Fruit fly (Drosophila melanogaster) whole organism, prepupa: ENCODE results near the gene CG12012.
A peak's percentile ranks its signal among the peaks of the same experiment; 100 is the strongest.

Experiments
- Blimp-1 ChIP-seq: fragments of 200-800 bp; sonication (Bioruptor generic); optimal IDR thresholded peaks from 3 replicates; lab custom pipeline; 2017; ENCODE audit warnings: missing biosample characterization, missing genetic modification characterization, mild to moderate bottlenecking, moderate library complexity, missing genetic modification reagents
- CG10631 ChIP-seq: fragments of 200-800 bp; sonication (Bioruptor generic); optimal IDR thresholded peaks from 2 replicates; lab custom pipeline; 2016; ENCODE audit warnings: missing biosample characterization, missing genetic modification characterization
- CG10669 ChIP-seq: fragments of 200-800 bp; sonication (Bioruptor generic); optimal IDR thresholded peaks from 3 replicates; lab custom pipeline; 2018; ENCODE audit warnings: missing biosample characterization, mild to moderate bottlenecking, missing genetic modification characterization, moderate library complexity
- CG11294 ChIP-seq: fragments of 200-800 bp; sonication (Bioruptor generic); IDR thresholded peaks from 2 replicates; pipeline ENCODE4 v1.3.6; 2022; ENCODE audit warnings: missing biosample characterization, missing genetic modification characterization
- CG11762 ChIP-seq: fragments of 200-800 bp; sonication (Bioruptor generic); optimal IDR thresholded peaks from 3 replicates; lab custom pipeline; 2016; ENCODE audit warnings: missing biosample characterization, missing genetic modification characterization; ENCODE audit not compliant: insufficient read depth
- CG15336 ChIP-seq: fragments of 200-800 bp; sonication (Bioruptor generic); IDR thresholded peaks from 2 replicates; pipeline ENCODE4 v1.3.6; 2022; ENCODE audit warnings: missing biosample characterization, missing genetic modification characterization
- CG1621 ChIP-seq: fragments of 200-800 bp; sonication (Bioruptor generic); optimal IDR thresholded peaks from 3 replicates; lab custom pipeline; 2018; ENCODE audit warnings: missing biosample characterization, mild to moderate bottlenecking, missing genetic modification characterization
- CG3032 ChIP-seq: fragments of 200-800 bp; optimal IDR thresholded peaks from 2 replicates; lab custom pipeline; 2019; ENCODE audit warnings: missing biosample characterization, mild to moderate bottlenecking, missing genetic modification characterization, moderate library complexity
- CG3919 ChIP-seq: fragments of 200-800 bp; sonication (Bioruptor generic); optimal IDR thresholded peaks from 3 replicates; lab custom pipeline; 2016; ENCODE audit warnings: missing biosample characterization, missing genetic modification characterization
- CG6276 ChIP-seq: fragments of 200-800 bp; sonication (Bioruptor generic); optimal IDR thresholded peaks from 2 replicates; lab custom pipeline; 2017; ENCODE audit warnings: missing biosample characterization, mild to moderate bottlenecking, missing genetic modification characterization
- CG6792 ChIP-seq: fragments of 200-800 bp; sonication (Bioruptor generic); optimal IDR thresholded peaks from 3 replicates; lab custom pipeline; 2016; ENCODE audit warnings: missing biosample characterization, missing genetic modification characterization
- CG6808 ChIP-seq: fragments of 200-800 bp; sonication (Bioruptor generic); optimal IDR thresholded peaks from 3 replicates; lab custom pipeline; 2017; ENCODE audit warnings: missing biosample characterization, missing genetic modification characterization, mild to moderate bottlenecking, moderate library complexity, missing genetic modification reagents
- CG7368 ChIP-seq: fragments of 200-800 bp; sonication (Bioruptor generic); optimal IDR thresholded peaks from 3 replicates; lab custom pipeline; 2016; ENCODE audit warnings: missing biosample characterization, missing genetic modification characterization
- CG8319 ChIP-seq: fragments of 200-800 bp; sonication (Bioruptor generic); optimal IDR thresholded peaks from 3 replicates; lab custom pipeline; 2016; ENCODE audit warnings: missing biosample characterization, missing genetic modification characterization
- CG8632 ChIP-seq: fragments of 200-800 bp; sonication (Bioruptor generic); optimal IDR thresholded peaks from 3 replicates; lab custom pipeline; 2016; ENCODE audit warnings: missing biosample characterization, missing genetic modification characterization
- CG9139 ChIP-seq: fragments of 200-800 bp; sonication (Bioruptor generic); optimal IDR thresholded peaks from 3 replicates; lab custom pipeline; 2017; ENCODE audit warnings: missing biosample characterization, mild to moderate bottlenecking, missing genetic modification characterization
- Eip75B ChIP-seq: fragments of 200-800 bp; sonication (Bioruptor generic); optimal IDR thresholded peaks from 3 replicates; lab custom pipeline; 2016; ENCODE audit warnings: missing biosample characterization, missing genetic modification characterization
- Eip78C ChIP-seq: fragments of 200-800 bp; sonication (Bioruptor generic); peaks from one replicate; lab custom pipeline; 2016; ENCODE audit warnings: missing biosample characterization, missing genetic modification characterization
- Ets21C ChIP-seq: fragments of 200-800 bp; sonication (Bioruptor generic); optimal IDR thresholded peaks from 3 replicates; lab custom pipeline; 2016; ENCODE audit warnings: missing biosample characterization, missing genetic modification characterization
- Ets96B ChIP-seq: fragments of 200-800 bp; optimal IDR thresholded peaks from 2 replicates; lab custom pipeline; 2019; ENCODE audit warnings: missing biosample characterization, mild to moderate bottlenecking, missing genetic modification characterization, moderate library complexity
- Gug ChIP-seq: fragments of 200-800 bp; sonication (Bioruptor generic); IDR thresholded peaks from 2 replicates; pipeline ENCODE4 v1.3.6; 2022; ENCODE audit warnings: missing biosample characterization, missing genetic modification characterization
- Hr38 ChIP-seq: sonication (Bioruptor generic); optimal IDR thresholded peaks from 2 replicates; lab custom pipeline; 2016; ENCODE audit warnings: missing biosample characterization, missing genetic modification characterization
- Hr39 ChIP-seq: fragments of 200-800 bp; sonication (Bioruptor generic); optimal IDR thresholded peaks from 2 replicates; lab custom pipeline; 2016; ENCODE audit warnings: missing biosample characterization, missing genetic modification characterization
- Hr4 ChIP-seq: fragments of 200-800 bp; sonication (Bioruptor generic); optimal IDR thresholded peaks from 3 replicates; lab custom pipeline; 2016; ENCODE audit warnings: missing biosample characterization, missing genetic modification characterization
- Met ChIP-seq: fragments of 200-800 bp; sonication (Bioruptor generic); optimal IDR thresholded peaks from 3 replicates; lab custom pipeline; 2016; ENCODE audit warnings: missing biosample characterization, missing genetic modification characterization
- OdsH ChIP-seq: fragments of 200-800 bp; sonication (Bioruptor generic); optimal IDR thresholded peaks from 3 replicates; lab custom pipeline; 2016; ENCODE audit warnings: missing biosample characterization, missing genetic modification characterization
- Sox102F ChIP-seq: fragments of 200-800 bp; sonication (Bioruptor generic); optimal IDR thresholded peaks from 2 replicates; lab custom pipeline; 2016; ENCODE audit warnings: missing biosample characterization, mild to moderate bottlenecking, missing genetic modification characterization
- Sox14 ChIP-seq: fragments of 200-800 bp; sonication (Bioruptor generic); optimal IDR thresholded peaks from 3 replicates; lab custom pipeline; 2016; ENCODE audit warnings: missing biosample characterization, missing genetic modification characterization
- Sox15 ChIP-seq: fragments of 200-800 bp; sonication (Bioruptor generic); optimal IDR thresholded peaks from 3 replicates; lab custom pipeline; 2016; ENCODE audit warnings: missing biosample characterization, missing genetic modification characterization
- achi ChIP-seq: fragments of 200-800 bp; sonication (Bioruptor generic); optimal IDR thresholded peaks from 3 replicates; lab custom pipeline; 2016; ENCODE audit warnings: missing biosample characterization, missing genetic modification characterization
- acj6 ChIP-seq: fragments of 200-800 bp; sonication (Bioruptor generic); optimal IDR thresholded peaks from 3 replicates; lab custom pipeline; 2016; ENCODE audit warnings: missing biosample characterization, missing genetic modification characterization
- dsx ChIP-seq: fragments of 200-800 bp; optimal IDR thresholded peaks from 3 replicates; lab custom pipeline; 2019; ENCODE audit warnings: missing biosample characterization, mild to moderate bottlenecking, missing genetic modification characterization, moderate library complexity; ENCODE audit not compliant: poor library complexity, severe bottlenecking
- eg ChIP-seq: fragments of 200-800 bp; sonication (Bioruptor generic); IDR thresholded peaks from 3 replicates; pipeline ENCODE4 v1.3.6; 2022; ENCODE audit warnings: missing biosample characterization, missing genetic modification characterization
- esn ChIP-seq: fragments of 200-800 bp; sonication (Bioruptor generic); optimal IDR thresholded peaks from 2 replicates; lab custom pipeline; 2016; ENCODE audit warnings: missing biosample characterization, mild to moderate bottlenecking, missing genetic modification characterization, moderate library complexity
- fd59A ChIP-seq: fragments of 200-800 bp; sonication (Bioruptor generic); optimal IDR thresholded peaks from 2 replicates; lab custom pipeline; 2017; ENCODE audit warnings: missing biosample characterization, mild to moderate bottlenecking, missing genetic modification characterization, missing genetic modification reagents
- fd85E ChIP-seq: fragments of 200-800 bp; sonication (Bioruptor generic); optimal IDR thresholded peaks from 3 replicates; lab custom pipeline; 2016; ENCODE audit warnings: missing biosample characterization, missing genetic modification characterization
- fkh ChIP-seq: fragments of 200-800 bp; sonication (Bioruptor generic); optimal IDR thresholded peaks from 3 replicates; lab custom pipeline; 2017; ENCODE audit warnings: missing biosample characterization, mild to moderate bottlenecking, missing genetic modification characterization, moderate library complexity
- lz ChIP-seq: fragments of 200-800 bp; sonication (Bioruptor generic); optimal IDR thresholded peaks from 3 replicates; lab custom pipeline; 2016; ENCODE audit warnings: missing biosample characterization, missing genetic modification characterization
- net ChIP-seq: fragments of 200-800 bp; sonication (Bioruptor generic); optimal IDR thresholded peaks from 3 replicates; lab custom pipeline; 2016; ENCODE audit warnings: missing biosample characterization, missing genetic modification characterization
- pdm3 ChIP-seq: fragments of 200-800 bp; sonication (Bioruptor generic); optimal IDR thresholded peaks from 3 replicates; lab custom pipeline; 2016; ENCODE audit warnings: missing biosample characterization, missing genetic modification characterization
- salr ChIP-seq, 2 experiments: fragments of 200-800 bp; sonication (Bioruptor generic); optimal IDR thresholded peaks; 3 replicates each; lab custom pipeline; 2016 to 2018; ENCODE audit warnings: missing biosample characterization in 2 of 2, missing genetic modification characterization in 2 of 2, mild to moderate bottlenecking in 1 of 2
- spab ChIP-seq: fragments of 200-800 bp; sonication (Bioruptor generic); optimal IDR thresholded peaks from 2 replicates; lab custom pipeline; 2017; ENCODE audit warnings: missing biosample characterization, mild to moderate bottlenecking, missing genetic modification characterization, missing genetic modification reagents
- svp ChIP-seq: fragments of 200-800 bp; sonication (Bioruptor generic); peaks from one replicate; lab custom pipeline; 2016; ENCODE audit warnings: missing biosample characterization, missing genetic modification characterization
- topi ChIP-seq: fragments of 200-800 bp; sonication (Bioruptor generic); optimal IDR thresholded peaks from 3 replicates; lab custom pipeline; 2016; ENCODE audit warnings: missing biosample characterization, missing genetic modification characterization
- vri ChIP-seq: fragments of 200-800 bp; sonication (Bioruptor generic); optimal IDR thresholded peaks from 3 replicates; lab custom pipeline; 2016; ENCODE audit warnings: missing biosample characterization, mild to moderate bottlenecking, missing genetic modification characterization

Gene CG12012

dm6 chr3L:3388708-3389665 is 12.4 kb downstream of the CG12012 start (continued):
- TF ChIP-seq Ets96B = peak; percentile 71
- peak; percentile 74 for TF ChIP-seq acj6 (GFP tag; lab: Kevin White, UChicago)
- TF ChIP-seq CG10669 (GFP tag; lab: Kevin White, UChicago) = peak; percentile 67
- TF ChIP-seq fd85E = peak; percentile 47
- peak; percentile 46 to 52 for TF ChIP-seq salr (GFP tag; optimal IDR thresholded peaks at IDR 0.05; lab: Kevin White, UChicago)
- TF ChIP-seq Ets21C (GFP tag; lab: Kevin White, UChicago) = peak; percentile 75
- peak; percentile 70 for TF ChIP-seq CG7368 (GFP tag; lab: Kevin White, UChicago)
- peak; percentile 44 for TF ChIP-seq Blimp-1 (GFP tag; lab: Kevin White, UChicago)
- TF ChIP-seq dsx = peak; percentile 64
- TF ChIP-seq Hr39 (GFP tag; lab: Kevin White, UChicago) = peak; percentile 80
- peak; percentile 73 for TF ChIP-seq CG6792 (GFP tag; lab: Kevin White, UChicago)
- TF ChIP-seq fd59A = peak; percentile 20
- peak; percentile 62 for TF ChIP-seq achi (GFP tag; lab: Kevin White, UChicago)
- TF ChIP-seq Sox14 (GFP tag; lab: Kevin White, UChicago) = peak; percentile 76
- peak; percentile 69 for TF ChIP-seq CG6808 (GFP tag; lab: Kevin White, UChicago)
- peak; percentile 76 for TF ChIP-seq Eip75B (GFP tag; lab: Kevin White, UChicago)
- TF ChIP-seq Hr4 (GFP tag; lab: Kevin White, UChicago) = peak; percentile 54
- peak; percentile 70 for TF ChIP-seq svp (GFP tag; lab: Kevin White, UChicago)
- peak; percentile 89 for TF ChIP-seq Eip78C (GFP tag; lab: Kevin White, UChicago)

- TF ChIP-seq Met (GFP tag; lab: Kevin White, UChicago) (peak; percentile 75), pdm3 (GFP tag; lab: Kevin White, UChicago) (peak; percentile 41), lz (peak; percentile 90), dsx (no peak), CG6276 (GFP tag; lab: Kevin White, UChicago) (peak; percentile 55), CG6808 (GFP tag; lab: Kevin White, UChicago) (no peak), CG15336 (GFP tag; lab: Robert Waterston, UW) (no peak; the same call in 1 of the 2 replicates), CG3032 (peak; percentile 10), Eip78C (GFP tag; lab: Kevin White, UChicago) (peak; percentile 89), CG8632 (GFP tag; lab: Kevin White, UChicago) (peak; percentile 24), CG11762 (peak; percentile 14), svp (GFP tag; lab: Kevin White, UChicago) (peak; percentile 94), OdsH (GFP tag; lab: Kevin White, UChicago) (no peak), fkh (GFP tag; lab: Kevin White, UChicago) (no peak), CG1621 (tag; lab: Kevin White, UChicago) (no peak), CG8319 (GFP tag; lab: Kevin White, UChicago) (peak; percentile 27), net (GFP tag; lab: Kevin White, UChicago) (peak; percentile 34), fd59A (no peak), Ets96B (no peak), Sox15 (GFP tag; lab: Kevin White, UChicago) (no peak), Sox102F (GFP tag; lab: Kevin White, UChicago) (peak; percentile 62), salr (GFP tag; optimal IDR thresholded peaks at IDR 0.05; lab: Kevin White, UChicago) (no peak), CG10669 (GFP tag; lab: Kevin White, UChicago) (no peak), CG6792 (GFP tag; lab: Kevin White, UChicago) (peak; percentile 59), eg (GFP tag; lab: Robert Waterston, UW) (no peak), esn (GFP tag; lab: Kevin White, UChicago) (peak; percentile 89), CG10631 (GFP tag; lab: Kevin White, UChicago) (peak; percentile 53), spab (no peak), Ets21C (GFP tag; lab: Kevin White, UChicago) (peak; percentile 71), Blimp-1 (GFP tag; lab: Kevin White, UChicago) (peak; percentile 77), CG3919 (GFP tag; lab: Kevin White, UChicago) (peak; percentile 79), CG11294 (GFP tag; lab: Robert Waterston, UW) (0 out of 2 replicates have a peak, but pooled peaks have one; percentile 3), topi (peak; percentile 93), CG7368 (GFP tag; lab: Kevin White, UChicago) (peak; percentile 43), fd85E (no peak), Gug (GFP tag; lab: Robert Waterston, UW) (peak; percentile 18; the same call in 1 of the 2 replicates), CG9139 (GFP tag; lab: Kevin White, UChicago) (no peak), Hr38 (GFP tag; lab: Kevin White, UChicago) (no peak), vri (GFP tag; lab: Kevin White, UChicago) (peak; percentile 45)
These were observed 13.1 kb downstream of the CG12012 start for dm6 chr3L:3389666-3390059.
